Fruit fly (Drosophila melanogaster): ENCODE results near the gene CG43131.

The CG43131 gene

dm6 chr3R:5066528-5067167 is 42.3 kb downstream of the CG43131 start:
- no peak for TF ChIP-seq CG17801 (GFP tag; optimal IDR thresholded peaks at IDR 0.05; ENCODE audit: partially characterized antibody)

dm6 chr3R:5065656-5066077 is 43.3 kb downstream of the CG43131 start:
- TF ChIP-seq CG17801 (GFP tag; optimal IDR thresholded peaks at IDR 0.05; ENCODE audit: partially characterized antibody), result no peak

dm6 chr3R:5064542-5065358 is 44.2 kb downstream of the CG43131 start:
- no peak for TF ChIP-seq CG17801 (GFP tag; optimal IDR thresholded peaks at IDR 0.05; ENCODE audit: partially characterized antibody)

- TF ChIP-seq CG17801 (GFP tag; optimal IDR thresholded peaks at IDR 0.05; ENCODE audit: partially characterized antibody), result no peak
These were observed 45.7 kb downstream of the CG43131 start for dm6 chr3R:5063260-5063667.

- TF ChIP-seq CG17801 (GFP tag; optimal IDR thresholded peaks at IDR 0.05; ENCODE audit: partially characterized antibody), result no peak
These were observed 46.5 kb downstream of the CG43131 start for dm6 chr3R:5062502-5062901.

- TF ChIP-seq CG17801 (GFP tag; optimal IDR thresholded peaks at IDR 0.05; ENCODE audit: partially characterized antibody), result no peak
These were observed 47.7 kb downstream of the CG43131 start for dm6 chr3R:5061340-5061701.

dm6 chr3R:5060669-5061339 is 48.2 kb downstream of the CG43131 start:
- no peak for TF ChIP-seq CG17801 (GFP tag; optimal IDR thresholded peaks at IDR 0.05; ENCODE audit: partially characterized antibody)

dm6 chr3R:5060281-5060668 is 48.7 kb downstream of the CG43131 start:
- no peak for TF ChIP-seq CG17801 (GFP tag; optimal IDR thresholded peaks at IDR 0.05; ENCODE audit: partially characterized antibody)

dm6 chr3R:5059320-5059719 is 49.7 kb downstream of the CG43131 start:
- no peak for TF ChIP-seq CG17801 (GFP tag; optimal IDR thresholded peaks at IDR 0.05; ENCODE audit: partially characterized antibody)
